Worm (Caenorhabditis elegans): ENCODE measurements around the gene zim-2.

The zim-2 gene

ce11 chrIV:10543361-10543760, 11.7 kb upstream of the zim-2 start:
- TF ChIP-seq ceh-39 (tag; optimal IDR thresholded peaks at IDR 0.05) = no peak
- TF ChIP-seq bed-3 (GFP tag; optimal IDR thresholded peaks at IDR 0.05) = no peak
- no peak for TF ChIP-seq unc-62 (GFP tag; optimal IDR thresholded peaks at IDR 0.05)
- no peak for TF ChIP-seq nhr-76 (tag; optimal IDR thresholded peaks at IDR 0.05)
- TF ChIP-seq unc-39 (tag; optimal IDR thresholded peaks at IDR 0.05) = no peak
- TF ChIP-seq zip-8 (tag; optimal IDR thresholded peaks at IDR 0.05) = no peak
- no peak for TF ChIP-seq M03D4.4 (tag; optimal IDR thresholded peaks at IDR 0.05)
- TF ChIP-seq unc-120 (tag; optimal IDR thresholded peaks at IDR 0.05; ENCODE audit: poor library complexity, severe bottlenecking) = no peak
- TF ChIP-seq nhr-12 (tag; optimal IDR thresholded peaks at IDR 0.05) = no peak
- TF ChIP-seq drap-1 (GFP tag; optimal IDR thresholded peaks at IDR 0.05) = no peak
- no peak for TF ChIP-seq nhr-28 (tag; optimal IDR thresholded peaks at IDR 0.05)
- TF ChIP-seq ham-2 (GFP tag; optimal IDR thresholded peaks at IDR 0.05) = no peak
- TF ChIP-seq mep-1 (tag; optimal IDR thresholded peaks at IDR 0.05) = no peak
- no peak for TF ChIP-seq blmp-1 (tag; optimal IDR thresholded peaks at IDR 0.05)
- no peak for TF ChIP-seq nhr-2 (tag; optimal IDR thresholded peaks at IDR 0.05)
- no peak for TF ChIP-seq pha-4 (tag; optimal IDR thresholded peaks at IDR 0.05)
- no peak for TF ChIP-seq hlh-1 (tag; optimal IDR thresholded peaks at IDR 0.05)

DNA sequence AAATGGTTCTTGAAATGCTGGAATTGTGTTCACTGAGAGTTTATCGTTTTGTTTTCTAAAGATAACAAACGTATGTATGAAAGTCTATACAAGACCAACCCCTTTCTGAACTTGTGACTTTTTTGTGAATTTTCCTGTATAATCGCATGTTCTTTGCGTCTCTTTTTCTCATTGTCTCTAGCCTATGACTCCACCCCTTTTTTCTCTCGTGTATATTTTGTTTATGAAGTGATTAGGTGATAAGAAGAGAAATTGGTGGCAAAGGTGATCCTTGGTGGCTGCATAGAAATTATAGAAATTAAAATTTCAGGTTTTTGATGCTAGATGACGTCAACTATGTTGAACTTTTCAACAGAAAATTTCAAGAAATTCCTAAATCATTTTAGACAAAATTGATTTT, 10.0 kb upstream of the zim-2 start, which contains the start of gene T07G12.5:
Gene T07G12.5 (minus strand): TSS at position 101 of the 400 bp plus-strand sequence.
- TF ChIP-seq ces-1 (GFP tag; optimal IDR thresholded peaks at IDR 0.05) = no peak
- TF ChIP-seq nhr-28 (tag; optimal IDR thresholded peaks at IDR 0.05) = no peak
- TF ChIP-seq elt-1 (tag; optimal IDR thresholded peaks at IDR 0.05; ENCODE audit: borderline replicate concordance, insufficient read depth) = no peak
- no peak for TF ChIP-seq mab-5 (tag; optimal IDR thresholded peaks at IDR 0.05)
- no peak for TF ChIP-seq drap-1 (GFP tag; optimal IDR thresholded peaks at IDR 0.05)
- TF ChIP-seq hlh-1 (tag; optimal IDR thresholded peaks at IDR 0.05) = no peak
- TF ChIP-seq zip-8 (tag; optimal IDR thresholded peaks at IDR 0.05) = no peak
- TF ChIP-seq flh-1 (GFP tag; optimal IDR thresholded peaks at IDR 0.05) = no peak
- no peak for TF ChIP-seq ceh-43 (GFP tag; optimal IDR thresholded peaks at IDR 0.05)
- no peak for TF ChIP-seq ztf-11 (tag; optimal IDR thresholded peaks at IDR 0.05)
- TF ChIP-seq nhr-237 (tag; optimal IDR thresholded peaks at IDR 0.05) = no peak
- TF ChIP-seq unc-39 (tag; optimal IDR thresholded peaks at IDR 0.05) = no peak
- no peak for TF ChIP-seq sem-2 (GFP tag; optimal IDR thresholded peaks at IDR 0.05)
- TF ChIP-seq M03D4.4 (tag; optimal IDR thresholded peaks at IDR 0.05) = no peak
- no peak for TF ChIP-seq ceh-83 (GFP tag; optimal IDR thresholded peaks at IDR 0.05)
- no peak for TF ChIP-seq mep-1 (tag; optimal IDR thresholded peaks at IDR 0.05)

DNA sequence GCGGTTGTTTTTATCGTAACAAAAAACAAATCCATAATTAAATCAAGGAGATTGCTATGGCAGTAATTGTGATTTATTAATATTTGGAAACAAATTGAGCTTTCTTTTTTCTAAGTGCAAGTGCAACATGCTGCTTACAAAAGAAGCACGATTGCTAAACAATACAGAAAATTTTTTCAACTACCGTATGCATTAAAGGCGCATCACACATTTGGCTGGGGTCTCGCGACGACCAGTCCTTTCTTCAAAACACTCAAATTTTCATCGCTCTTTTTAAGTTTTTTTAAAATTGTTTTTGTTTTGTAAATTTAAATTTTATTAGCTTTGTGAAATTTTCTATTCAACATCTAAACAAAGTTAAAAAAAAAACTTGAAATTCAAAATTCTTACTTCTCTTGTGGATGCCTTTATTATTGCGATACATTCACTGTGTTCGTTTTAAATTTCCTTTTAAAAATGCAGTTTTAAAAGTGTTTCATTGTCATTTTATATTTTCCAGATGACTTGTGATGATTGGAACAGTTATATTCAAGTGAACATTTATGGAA, 8.4 kb upstream of the zim-2 start, which contains the start of gene zim-1:
Gene zim-1 (plus strand): TSS at position 498 of the 548 bp plus-strand sequence.
- TF ChIP-seq snpc-4 (tag; optimal IDR thresholded peaks at IDR 0.05) (no peak), lin-13 (tag; optimal IDR thresholded peaks at IDR 0.05) (no peak), ceh-39 (tag; optimal IDR thresholded peaks at IDR 0.05) (no peak), nhr-237 (tag; optimal IDR thresholded peaks at IDR 0.05) (no peak), ztf-11 (tag; optimal IDR thresholded peaks at IDR 0.05) (no peak), pha-4 (tag; optimal IDR thresholded peaks at IDR 0.05) (no peak), blmp-1 (tag; optimal IDR thresholded peaks at IDR 0.05) (no peak)

DNA sequence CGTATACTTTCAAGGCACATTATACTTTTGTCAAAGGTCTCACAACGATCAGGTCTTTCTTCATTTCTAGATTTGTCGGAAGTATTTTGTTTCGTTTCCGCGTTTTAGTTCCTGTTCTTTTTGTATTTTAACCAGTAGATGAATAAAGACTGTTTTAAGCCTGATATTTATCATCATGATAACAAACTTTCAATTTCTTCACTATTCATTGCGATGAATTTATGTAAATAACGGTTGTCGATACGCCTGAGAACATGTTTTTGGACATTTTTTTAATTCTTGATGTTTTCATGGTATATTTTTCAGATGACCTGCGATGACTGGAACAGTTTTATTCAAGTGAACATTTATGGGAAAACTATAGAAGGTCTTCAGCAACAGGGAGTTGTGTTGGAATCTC, 3.4 kb downstream of the zim-2 start, which contains the start of gene zim-3:
Gene zim-3 (plus strand): TSS at position 301 of the 400 bp plus-strand sequence.
- TF ChIP-seq M03D4.4 (tag; optimal IDR thresholded peaks at IDR 0.05) (no peak), mep-1 (tag; optimal IDR thresholded peaks at IDR 0.05) (no peak), pha-4 (tag; optimal IDR thresholded peaks at IDR 0.05) (no peak), blmp-1 (tag; optimal IDR thresholded peaks at IDR 0.05) (no peak), lin-13 (tag; optimal IDR thresholded peaks at IDR 0.05) (no peak), snpc-4 (tag; optimal IDR thresholded peaks at IDR 0.05) (no peak), nhr-76 (tag; optimal IDR thresholded peaks at IDR 0.05) (no peak), hlh-1 (tag; optimal IDR thresholded peaks at IDR 0.05) (no peak), unc-62 (GFP tag; optimal IDR thresholded peaks at IDR 0.05) (no peak), unc-39 (tag; optimal IDR thresholded peaks at IDR 0.05) (no peak)

DNA sequence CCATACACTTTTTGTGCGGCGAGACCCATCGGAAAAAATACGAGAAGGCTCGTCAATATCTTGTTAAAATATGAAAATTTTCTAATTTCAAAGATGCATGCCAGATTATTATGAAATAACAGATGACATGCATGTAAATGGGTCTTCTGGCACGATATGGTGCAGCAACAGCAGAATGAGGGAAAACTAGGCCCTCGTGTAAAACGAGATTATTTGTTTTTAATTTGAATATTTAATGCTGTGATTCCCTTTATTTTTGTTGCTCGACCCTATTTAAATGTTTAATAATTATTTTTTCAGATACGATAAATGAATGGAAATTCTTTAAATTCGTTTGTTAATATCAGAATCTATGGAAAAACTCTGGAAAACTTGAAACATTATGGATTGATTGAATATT, 6.6 kb downstream of the zim-2 start, which contains the start of gene him-8:
Gene him-8 (plus strand): TSS at position 301 of the 400 bp plus-strand sequence.
- TF ChIP-seq nhr-28 (tag; optimal IDR thresholded peaks at IDR 0.05) (no peak), ztf-11 (tag; optimal IDR thresholded peaks at IDR 0.05) (no peak), pha-4 (tag; optimal IDR thresholded peaks at IDR 0.05) (no peak), drap-1 (GFP tag; optimal IDR thresholded peaks at IDR 0.05) (no peak), mls-2 (tag; optimal IDR thresholded peaks at IDR 0.05) (no peak), sem-2 (GFP tag; optimal IDR thresholded peaks at IDR 0.05) (no peak), zip-8 (tag; optimal IDR thresholded peaks at IDR 0.05) (no peak)
